Worm (Caenorhabditis elegans): Measurements from ENCODE around the gene T25F10.1.
A peak's percentile ranks its signal among the peaks of the same experiment; 100 is the strongest.

DNA sequence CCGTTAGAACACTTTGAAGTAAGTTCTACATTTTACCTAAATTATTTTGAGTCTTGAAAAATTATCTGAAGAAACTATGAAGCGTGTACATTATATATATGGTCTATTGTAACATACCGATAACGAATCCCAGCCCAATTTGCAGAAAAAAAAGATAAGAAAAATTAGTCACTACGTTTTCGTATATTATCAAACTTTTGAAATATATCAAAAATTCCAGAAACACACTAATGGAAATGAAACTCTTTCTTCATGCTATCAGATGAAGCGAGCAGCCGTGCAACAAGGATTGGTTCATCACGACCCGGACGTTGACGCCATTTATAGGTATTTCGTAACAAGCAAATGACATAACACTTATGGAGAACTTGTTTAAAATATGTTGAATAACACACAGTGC lies 43.6 kb downstream of the T25F10.1 start:
- no peak for TF ChIP-seq egl-27 (tag; optimal IDR thresholded peaks at IDR 0.05)
- no peak for TF ChIP-seq hmg-1.1 (GFP tag; IDR thresholded peaks at IDR 0.05)
- no peak for TF ChIP-seq T20F7.1 (GFP tag; optimal IDR thresholded peaks at IDR 0.05)
- no peak for TF ChIP-seq madf-5 (GFP tag; IDR thresholded peaks at IDR 0.05)
- TF ChIP-seq unc-62 (GFP tag; optimal IDR thresholded peaks at IDR 0.05 in 1 of 2): peak in 1 of 2 experiments; percentile 40
- TF ChIP-seq unc-62 (tag; optimal IDR thresholded peaks at IDR 0.05): no peak
- no peak for TF ChIP-seq nhr-41 (GFP tag; IDR thresholded peaks at IDR 0.05)
- no peak for TF ChIP-seq pha-4 (GFP tag; IDR thresholded peaks at IDR 0.05)
- no peak for TF ChIP-seq pha-4 (tag; optimal IDR thresholded peaks at IDR 0.05)
- TF ChIP-seq ces-1 (GFP tag; optimal IDR thresholded peaks at IDR 0.05): no peak
- no peak for TF ChIP-seq nhr-6 (tag; optimal IDR thresholded peaks at IDR 0.05)

Data from whole organism, L4 larva.